Worm (Caenorhabditis elegans) whole organism, midembryonic: ENCODE results near the gene metl-9.

Experiments
- T22C8.4 ChIP-seq: fragments of 200-800 bp; sonication (Bioruptor generic); IDR thresholded peaks from 2 replicates; pipeline ENCODE4 v1.3.6; 2022; ENCODE audit warnings: missing genetic modification characterization, missing compliant biosample characterization
- cog-1 ChIP-seq: sonication (generic microtip); optimal IDR thresholded peaks from 2 replicates; lab custom pipeline; 2016; ENCODE audit warnings: missing genetic modification characterization, missing compliant biosample characterization
- flt-1 ChIP-seq: fragments of 200-800 bp; sonication (Bioruptor generic); IDR thresholded peaks from 2 replicates; pipeline ENCODE4 v1.3.6; 2022; ENCODE audit warnings: missing genetic modification characterization, missing compliant biosample characterization
- klf-2 ChIP-seq: fragments of 200-800 bp; sonication (Bioruptor generic); conservative IDR thresholded peaks from 2 replicates; pipeline ENCODE4 v1.3.6; 2022; ENCODE audit warnings: missing genetic modification reagents, missing genetic modification characterization, missing compliant biosample characterization
- med-1 ChIP-seq: sonication (generic microtip); optimal IDR thresholded peaks from 2 replicates; lab custom pipeline; 2017; ENCODE audit warnings: missing genetic modification characterization, mild to moderate bottlenecking, missing compliant biosample characterization, antibody characterized with exemption, missing genetic modification reagents; ENCODE audit not compliant: insufficient read depth
- ref-1 ChIP-seq: fragments of 200-800 bp; sonication (Bioruptor generic); conservative IDR thresholded peaks from 2 replicates; pipeline ENCODE4 v1.3.6; 2022; ENCODE audit warnings: missing genetic modification reagents, missing genetic modification characterization, missing compliant biosample characterization
- tab-1 ChIP-seq: fragments of 200-800 bp; sonication (Bioruptor generic); IDR thresholded peaks from 2 replicates; pipeline ENCODE4 v1.3.6; 2022; ENCODE audit warnings: missing genetic modification characterization, missing compliant biosample characterization
- ztf-29 ChIP-seq: fragments of 200-800 bp; sonication (Bioruptor generic); IDR thresholded peaks from 2 replicates; pipeline ENCODE4 v1.3.6; 2022; ENCODE audit warnings: missing genetic modification reagents, missing genetic modification characterization, missing compliant biosample characterization

ce11 chrX:5135548-5135947 is 43.4 kb downstream of the metl-9 start:
- TF ChIP-seq med-1 (GFP tag; lab: Kevin White, UChicago) (no peak), ref-1 (GFP tag; lab: Robert Waterston, UW) (no peak), flt-1 (GFP tag; lab: Robert Waterston, UW) (no peak), cog-1 (tag; lab: Kevin White, UChicago) (no peak), ztf-29 (GFP tag; lab: Robert Waterston, UW) (no peak), T22C8.4 (no peak), klf-2 (GFP tag; lab: Robert Waterston, UW) (no peak), tab-1 (no peak)
